Worm (Caenorhabditis elegans): ENCODE data around the gene F01G10.4.

F01G10.4 gene

ce11 chrIV:10241659-10242058, 9.3 kb upstream of the F01G10.4 start, which contains the start of gene lipl-7:
Gene lipl-7 (minus strand): TSS chrIV:10241823.
- TF ChIP-seq zag-1 (tag; optimal IDR thresholded peaks at IDR 0.05) (no peak), nhr-28 (tag; optimal IDR thresholded peaks at IDR 0.05) (no peak)

DNA sequence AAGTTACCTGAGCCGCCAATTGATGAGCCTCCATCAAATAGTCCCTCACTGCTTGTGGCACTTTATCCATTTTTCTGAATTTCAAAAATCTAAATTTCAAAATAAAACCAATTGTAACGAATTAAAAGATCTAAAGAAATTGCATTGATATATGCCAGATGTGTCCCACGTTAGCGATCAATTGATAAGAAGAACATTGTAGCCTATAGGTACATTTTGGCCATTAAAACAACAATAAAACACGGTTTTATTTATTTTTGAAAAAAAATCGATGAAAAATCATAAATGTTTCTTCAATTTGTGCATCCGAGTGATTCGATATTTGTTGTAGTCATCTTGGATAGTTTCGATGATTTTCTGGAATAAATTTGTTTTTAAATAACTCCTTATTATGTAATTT, 6.7 kb upstream of the F01G10.4 start, which contains the start of gene ech-8:
TSS of gene ech-8 (minus strand) at position 132 of the 400 bp plus-strand sequence.
- TF ChIP-seq ZK337.2 (GFP tag; IDR thresholded peaks at IDR 0.05), result no peak
- no peak for TF ChIP-seq F26F4.8 (GFP tag; conservative IDR thresholded peaks at IDR 0.05)
- no peak for TF ChIP-seq set-16 (GFP tag; IDR thresholded peaks at IDR 0.05)
- TF ChIP-seq php-3 (GFP tag; IDR thresholded peaks at IDR 0.05), result peak; percentile 88
- no peak for TF ChIP-seq vab-7 (GFP tag; IDR thresholded peaks at IDR 0.05)
- TF ChIP-seq nhr-77 (tag; optimal IDR thresholded peaks at IDR 0.05), result peak; percentile 32
- TF ChIP-seq nhr-28 (tag; optimal IDR thresholded peaks at IDR 0.05), result peak; percentile 84
- TF ChIP-seq lin-1 (GFP tag; IDR thresholded peaks at IDR 0.05), result no peak
- TF ChIP-seq dve-1 (tag; optimal IDR thresholded peaks at IDR 0.05; ENCODE audit: insufficient read depth), result peak; percentile 52
- no peak for TF ChIP-seq ztf-7 (tag; optimal IDR thresholded peaks at IDR 0.05)
- no peak for TF ChIP-seq tag-97 (GFP tag; IDR thresholded peaks at IDR 0.05)
- no peak for TF ChIP-seq hmg-1.1 (GFP tag; IDR thresholded peaks at IDR 0.05)
- no peak for TF ChIP-seq daf-16 (GFP tag; optimal IDR thresholded peaks at IDR 0.05)
- peak; percentile 79 for TF ChIP-seq daf-16 (tag; optimal IDR thresholded peaks at IDR 0.05)
- no peak for TF ChIP-seq nhr-11 (tag; optimal IDR thresholded peaks at IDR 0.05)
- no peak for TF ChIP-seq mes-2 (tag; optimal IDR thresholded peaks at IDR 0.05; ENCODE audit: poor library complexity, severe bottlenecking)

- TF ChIP-seq fos-1 (tag; optimal IDR thresholded peaks at IDR 0.05) (no peak), T26A8.4 (GFP tag; IDR thresholded peaks at IDR 0.05) (no peak), nhr-28 (tag; optimal IDR thresholded peaks at IDR 0.05) (peak; percentile 68), ztf-7 (tag; optimal IDR thresholded peaks at IDR 0.05) (no peak), nhr-25 (tag; optimal IDR thresholded peaks at IDR 0.05; ENCODE audit: borderline replicate concordance, insufficient read depth) (no peak), ceh-44 (GFP tag; IDR thresholded peaks at IDR 0.05) (no peak), pqm-1 (tag; optimal IDR thresholded peaks at IDR 0.05) (peak; percentile 89), nhr-10 (tag; optimal IDR thresholded peaks at IDR 0.05) (no peak), ceh-82 (tag; optimal IDR thresholded peaks at IDR 0.05) (no peak), ctbp-1 (GFP tag; IDR thresholded peaks at IDR 0.05) (no peak), mxl-2 (GFP tag; conservative IDR thresholded peaks at IDR 0.05) (no peak), snpc-4 (tag; optimal IDR thresholded peaks at IDR 0.05) (no peak), egl-43 (GFP tag; IDR thresholded peaks at IDR 0.05) (no peak), madf-5 (GFP tag; IDR thresholded peaks at IDR 0.05) (no peak), set-16 (GFP tag; IDR thresholded peaks at IDR 0.05) (no peak), nhr-237 (tag; optimal IDR thresholded peaks at IDR 0.05) (no peak), lsy-2 (tag; optimal IDR thresholded peaks at IDR 0.05) (no peak), lin-15B (tag; optimal IDR thresholded peaks at IDR 0.05) (no peak), php-3 (GFP tag; IDR thresholded peaks at IDR 0.05) (no peak), nhr-111 (GFP tag; optimal IDR thresholded peaks at IDR 0.05) (no peak), daf-19 (GFP tag; conservative IDR thresholded peaks at IDR 0.05) (no peak), zip-2 (tag; optimal IDR thresholded peaks at IDR 0.05) (no peak), arid-1 (GFP tag; conservative IDR thresholded peaks at IDR 0.05) (no peak), daf-16 (GFP tag; optimal IDR thresholded peaks at IDR 0.05) (no peak), daf-16 (tag; optimal IDR thresholded peaks at IDR 0.05) (peak; percentile 60), nhr-11 (tag; optimal IDR thresholded peaks at IDR 0.05) (no peak), nhr-77 (tag; optimal IDR thresholded peaks at IDR 0.05) (peak; percentile 52), snpc-1.2 (GFP tag; IDR thresholded peaks at IDR 0.05) (no peak), hlh-11 (tag; optimal IDR thresholded peaks at IDR 0.05) (peak; percentile 52), madf-9 (GFP tag; conservative IDR thresholded peaks at IDR 0.05) (no peak), nhr-6 (tag; optimal IDR thresholded peaks at IDR 0.05) (no peak), Y105C5A.15 (GFP tag; IDR thresholded peaks at IDR 0.05) (no peak), hif-1 (tag; optimal IDR thresholded peaks at IDR 0.05) (no peak), dmd-9 (GFP tag; IDR thresholded peaks at IDR 0.05) (no peak), daf-12 (tag; optimal IDR thresholded peaks at IDR 0.05) (no peak), zag-1 (tag; optimal IDR thresholded peaks at IDR 0.05) (no peak), spr-1 (tag; optimal IDR thresholded peaks at IDR 0.05) (no peak), dve-1 (tag; optimal IDR thresholded peaks at IDR 0.05; ENCODE audit: insufficient read depth) (peak; percentile 74), ceh-28 (tag; optimal IDR thresholded peaks at IDR 0.05) (no peak), mxl-3 (GFP tag; optimal IDR thresholded peaks at IDR 0.05) (no peak)
Measured at ce11 chrIV:10236106-10236505, 3.8 kb upstream of the F01G10.4 start.

Data from whole organism, L4 larva.